Worm (Caenorhabditis elegans): Measurements from ENCODE around the gene srd-8.

The srd-8 gene

DNA sequence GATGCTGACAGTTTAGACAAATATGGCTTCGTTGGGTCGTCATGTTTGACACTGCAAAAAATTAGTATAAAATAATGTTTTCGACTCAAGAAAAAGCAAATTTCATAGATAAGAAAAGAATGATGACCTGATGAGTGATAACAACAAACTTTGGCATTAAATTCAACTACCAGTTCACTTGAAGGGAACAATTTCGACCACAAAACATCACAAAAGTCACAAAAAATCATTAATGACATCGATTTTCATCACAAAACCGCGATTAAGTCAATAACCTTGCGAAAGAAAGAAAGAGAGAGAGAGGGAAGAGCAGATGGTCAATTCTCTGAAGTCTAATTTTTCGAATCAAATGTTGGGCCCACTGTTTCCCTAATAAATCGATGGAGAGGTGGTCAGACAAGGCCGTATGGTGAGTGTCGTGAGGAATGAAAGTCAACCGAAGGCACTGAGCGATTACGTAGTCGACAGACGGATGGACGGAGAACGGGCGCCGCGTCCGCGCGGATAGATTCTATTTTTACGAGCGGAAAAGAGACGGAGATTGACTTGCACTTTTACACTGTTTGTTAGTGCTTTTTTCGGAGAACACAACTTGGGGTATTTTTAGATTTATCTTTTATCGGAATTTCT is 19.1 kb upstream of the srd-8 start, which contains the start of gene bec-1:
Gene bec-1 (minus strand): TSS at position 51 of the 630 bp plus-strand sequence.
- no peak for TF ChIP-seq nhr-77 (tag; optimal IDR thresholded peaks at IDR 0.05)
- TF ChIP-seq rbr-2 (tag; optimal IDR thresholded peaks at IDR 0.05), result no peak
- TF ChIP-seq hmg-1.1 (GFP tag; IDR thresholded peaks at IDR 0.05), result 0 out of 2 replicates have a peak, but pooled peaks have one; percentile 10
- TF ChIP-seq madf-9 (GFP tag; conservative IDR thresholded peaks at IDR 0.05), result 0 out of 2 replicates have a peak, but pooled peaks have one; percentile 9
- peak in 1 of 2 experiments; percentile 28 for TF ChIP-seq unc-62 (GFP tag; optimal IDR thresholded peaks at IDR 0.05 in 1 of 2)
- no peak for TF ChIP-seq unc-62 (tag; optimal IDR thresholded peaks at IDR 0.05)
- TF ChIP-seq mxl-3 (GFP tag; optimal IDR thresholded peaks at IDR 0.05), result peak; percentile 40
- peak; percentile 31 for TF ChIP-seq hlh-11 (tag; optimal IDR thresholded peaks at IDR 0.05)
- TF ChIP-seq daf-16 (GFP tag; optimal IDR thresholded peaks at IDR 0.05), result no peak
- TF ChIP-seq daf-16 (tag; optimal IDR thresholded peaks at IDR 0.05), result peak; percentile 10
- 0 out of 2 replicates have a peak, but pooled peaks have one; percentile 21 for TF ChIP-seq dmd-6 (GFP tag; IDR thresholded peaks at IDR 0.05)
- no peak for TF ChIP-seq ceh-62 (tag; optimal IDR thresholded peaks at IDR 0.05)
- no peak for TF ChIP-seq nhr-76 (tag; optimal IDR thresholded peaks at IDR 0.05)
- TF ChIP-seq nhr-28 (tag; optimal IDR thresholded peaks at IDR 0.05), result peak; percentile 8
- peak; percentile 19 for TF ChIP-seq aha-1 (tag)

DNA sequence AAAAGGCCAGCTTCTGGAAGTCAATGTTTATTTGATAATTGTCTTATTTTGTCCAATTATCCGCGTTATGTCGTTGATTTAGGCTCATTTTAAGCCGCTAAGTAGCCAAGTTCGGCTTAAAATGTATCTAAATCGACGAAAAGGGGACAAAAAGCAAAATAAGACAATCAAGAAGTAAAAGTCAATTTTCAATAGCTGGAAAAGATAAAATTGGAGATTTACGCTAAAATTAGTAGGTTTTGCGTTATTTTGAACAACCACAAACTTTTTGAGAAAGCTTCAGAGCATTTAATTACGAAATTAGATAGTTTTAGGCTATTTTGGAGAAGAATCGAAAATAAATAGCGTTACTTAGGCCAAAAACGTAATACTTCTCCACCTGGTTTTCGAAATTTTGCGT is 17.5 kb upstream of the srd-8 start:
- TF ChIP-seq aha-1 (tag), result peak; percentile 94
- no peak for TF ChIP-seq ZK337.2 (GFP tag; IDR thresholded peaks at IDR 0.05)
- no peak for TF ChIP-seq daf-16 (GFP tag; optimal IDR thresholded peaks at IDR 0.05)
- peak; percentile 1 for TF ChIP-seq daf-16 (tag; optimal IDR thresholded peaks at IDR 0.05)
- no peak for TF ChIP-seq hif-1 (tag; optimal IDR thresholded peaks at IDR 0.05)
- no peak for TF ChIP-seq nhr-25 (tag; optimal IDR thresholded peaks at IDR 0.05; ENCODE audit: borderline replicate concordance, insufficient read depth)
- no peak for TF ChIP-seq nhr-11 (tag; optimal IDR thresholded peaks at IDR 0.05)

DNA sequence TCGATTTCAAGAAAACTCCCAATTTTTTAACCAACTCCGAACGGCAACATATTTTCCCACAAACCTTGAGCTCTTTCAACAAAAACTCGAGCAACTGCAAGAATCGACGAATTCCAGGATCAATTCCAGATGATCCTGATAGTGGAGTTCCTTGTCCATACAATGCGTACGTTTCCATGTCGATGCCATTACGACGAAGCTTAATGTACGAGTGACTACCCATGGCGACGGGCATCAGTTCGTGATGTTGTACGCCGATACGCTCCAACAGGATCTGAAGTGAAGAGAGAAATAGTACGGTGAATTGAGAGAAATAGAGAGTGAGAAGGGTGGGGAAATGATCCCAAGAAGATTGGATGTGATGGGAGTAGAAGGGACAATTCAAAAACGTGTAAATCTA is 16.7 kb upstream of the srd-8 start:
- TF ChIP-seq pqm-1 (tag; optimal IDR thresholded peaks at IDR 0.05) (no peak), madf-9 (GFP tag; conservative IDR thresholded peaks at IDR 0.05) (no peak), aha-1 (tag) (peak; percentile 85), unc-62 (GFP tag; optimal IDR thresholded peaks at IDR 0.05 in 1 of 2) (peak in 1 of 2 experiments; percentile 72), unc-62 (tag; optimal IDR thresholded peaks at IDR 0.05) (no peak), Y48G9A.11 (GFP tag; IDR thresholded peaks at IDR 0.05) (no peak), nhr-10 (tag; optimal IDR thresholded peaks at IDR 0.05) (no peak), T26A8.4 (GFP tag; IDR thresholded peaks at IDR 0.05) (no peak), gei-8 (GFP tag; optimal IDR thresholded peaks at IDR 0.05) (no peak), cey-2 (tag; optimal IDR thresholded peaks at IDR 0.05; ENCODE audit: borderline replicate concordance, insufficient read depth) (no peak), snpc-4 (tag; optimal IDR thresholded peaks at IDR 0.05) (no peak), hlh-11 (tag; optimal IDR thresholded peaks at IDR 0.05) (no peak), nhr-41 (GFP tag; IDR thresholded peaks at IDR 0.05) (no peak)

DNA sequence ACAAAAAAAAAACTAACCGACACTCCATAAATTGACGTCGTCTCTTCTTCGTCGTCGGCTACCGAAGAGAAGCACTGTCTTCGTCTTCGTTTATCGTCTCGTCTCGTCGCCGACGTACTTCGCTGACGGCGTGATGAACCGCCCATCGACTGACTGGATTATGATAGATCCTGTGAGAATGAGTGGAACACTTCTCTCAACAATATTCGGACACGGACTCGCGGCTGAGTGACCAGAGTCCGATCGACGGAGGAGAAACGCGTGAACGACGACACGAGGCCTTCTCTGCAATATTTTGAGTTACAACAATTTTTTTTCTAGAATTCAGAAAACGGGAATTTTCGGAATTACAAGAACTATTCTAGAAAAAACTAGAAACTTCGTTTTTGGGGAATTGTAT is 14.8 kb upstream of the srd-8 start, which contains the start of gene skn-1:
Gene skn-1 (minus strand): TSS at position 146 of the 400 bp plus-strand sequence.
- TF ChIP-seq lin-38 (GFP tag; IDR thresholded peaks at IDR 0.05), result no peak; the same call in 1 of the 2 replicates
- peak; percentile 9 for TF ChIP-seq hlh-30 (tag; optimal IDR thresholded peaks at IDR 0.05; ENCODE audit: insufficient read depth)
- TF ChIP-seq fos-1 (tag; optimal IDR thresholded peaks at IDR 0.05), result no peak
- no peak for TF ChIP-seq hif-1 (tag; optimal IDR thresholded peaks at IDR 0.05)
- 0 out of 2 replicates have a peak, but pooled peaks have one; percentile 14 for TF ChIP-seq nhr-42 (GFP tag; IDR thresholded peaks at IDR 0.05)
- 0 out of 2 replicates have a peak, but pooled peaks have one; percentile 12 for TF ChIP-seq T26A8.4 (GFP tag; IDR thresholded peaks at IDR 0.05)
- peak; percentile 27 for TF ChIP-seq duxl-1 (tag; optimal IDR thresholded peaks at IDR 0.05; ENCODE audit: poor library complexity)

DNA sequence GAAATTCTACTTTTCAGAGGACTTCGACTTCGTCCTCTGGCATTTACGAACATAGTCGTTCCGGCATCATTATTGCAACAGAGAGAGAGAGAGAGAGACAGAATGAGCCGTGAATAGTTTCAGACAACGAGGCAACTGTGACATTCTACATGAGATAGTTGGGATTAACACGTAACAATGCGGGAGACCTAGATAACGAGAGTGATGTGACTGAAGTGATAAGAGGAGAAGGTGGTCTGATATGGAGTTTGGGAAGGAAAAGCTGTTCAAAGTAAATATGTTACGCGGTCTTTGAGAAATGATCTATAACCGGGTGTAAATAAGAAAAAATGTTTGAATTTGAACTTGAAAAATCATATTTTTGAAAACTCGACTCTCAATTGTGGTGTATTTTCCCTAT is 14.0 kb upstream of the srd-8 start:
- TF ChIP-seq aha-1 (tag) (peak; percentile 32), aly-2 (tag; optimal IDR thresholded peaks at IDR 0.05) (no peak), daf-16 (GFP tag; optimal IDR thresholded peaks at IDR 0.05) (no peak), daf-16 (tag; optimal IDR thresholded peaks at IDR 0.05) (peak; percentile 93), mep-1 (tag; optimal IDR thresholded peaks at IDR 0.05) (no peak), hlh-11 (tag; optimal IDR thresholded peaks at IDR 0.05) (peak; percentile 65), dmd-6 (GFP tag; IDR thresholded peaks at IDR 0.05) (peak; percentile 90), nhr-11 (tag; optimal IDR thresholded peaks at IDR 0.05) (no peak), hmg-1.1 (GFP tag; IDR thresholded peaks at IDR 0.05) (0 out of 2 replicates have a peak, but pooled peaks have one; percentile 13), unc-62 (GFP tag; optimal IDR thresholded peaks at IDR 0.05 in 1 of 2) (peak in 1 of 2 experiments; percentile 53), unc-62 (tag; optimal IDR thresholded peaks at IDR 0.05) (no peak), mdl-1 (tag; optimal IDR thresholded peaks at IDR 0.05) (no peak), F26F4.8 (GFP tag; conservative IDR thresholded peaks at IDR 0.05) (no peak), ama-1 (optimal IDR thresholded peaks at IDR 0.05) (no peak), lin-13 (GFP tag; optimal IDR thresholded peaks at IDR 0.05) (no peak), nhr-10 (tag; optimal IDR thresholded peaks at IDR 0.05) (no peak), spr-3 (GFP tag; optimal IDR thresholded peaks at IDR 0.05) (no peak), ceh-62 (tag; optimal IDR thresholded peaks at IDR 0.05) (no peak), zfp-3 (GFP tag; conservative IDR thresholded peaks at IDR 0.05) (no peak), zag-1 (tag; optimal IDR thresholded peaks at IDR 0.05) (no peak)

All from whole organism, L4 larva.